Worm (Caenorhabditis elegans) whole organism, L3 larva: ENCODE results near the gene F10D2.8.

Source experiments
- nfya-1 ChIP-seq: sonication (generic microtip); optimal IDR thresholded peaks from 2 replicates; lab custom pipeline; 2017; ENCODE audit warnings: missing genetic modification characterization, mild to moderate bottlenecking, missing compliant biosample characterization, antibody characterized with exemption, moderate library complexity; ENCODE audit not compliant: insufficient read depth
- nhr-237 ChIP-seq: fragments of 150-350 bp; optimal IDR thresholded peaks from 2 replicates; lab custom pipeline; 2014; ENCODE audit warnings: missing biosample characterization, missing genetic modification characterization

ce11 chrV:7197036-7197435, 46.5 kb upstream of the F10D2.8 start:
- TF ChIP-seq nhr-237 (tag; lab: Kevin White, UChicago) = no peak
- TF ChIP-seq nfya-1 = no peak
